Worm (Caenorhabditis elegans): ENCODE results near the gene cchl-1.

cchl-1 gene

DNA sequence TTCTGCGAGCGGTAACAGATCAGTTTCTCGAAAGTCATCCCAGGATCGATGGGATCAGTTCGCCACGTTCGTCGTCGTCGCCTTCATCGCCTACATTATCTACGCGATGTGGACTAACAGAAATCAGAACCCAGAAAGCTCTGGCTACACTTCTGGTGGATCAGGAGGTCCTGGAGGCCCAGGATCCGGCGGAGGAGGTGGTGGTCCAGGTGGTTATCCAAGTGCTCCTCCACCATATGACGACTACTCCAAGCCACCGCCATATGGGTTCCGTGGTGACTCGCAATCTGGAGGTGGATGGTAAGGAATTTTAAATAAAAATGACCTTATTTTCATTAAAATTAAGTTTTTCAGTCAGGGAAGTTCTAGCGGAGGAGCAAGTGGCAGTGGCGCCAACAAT, 4.0 kb upstream of the cchl-1 start:
- no peak for TF ChIP-seq sptf-2 (GFP tag; optimal IDR thresholded peaks at IDR 0.05)
- TF ChIP-seq ekl-4 (GFP tag; IDR thresholded peaks at IDR 0.05) = no peak
- peak; percentile 52 for TF ChIP-seq zfh-2 (GFP tag; conservative IDR thresholded peaks at IDR 0.05)
- TF ChIP-seq dox-1 (GFP tag; IDR thresholded peaks at IDR 0.05) = 0 out of 2 replicates have a peak, but pooled peaks have one; percentile 24
- TF ChIP-seq F49E8.2 (tag; optimal IDR thresholded peaks at IDR 0.05; ENCODE audit: insufficient read depth) = no peak

DNA sequence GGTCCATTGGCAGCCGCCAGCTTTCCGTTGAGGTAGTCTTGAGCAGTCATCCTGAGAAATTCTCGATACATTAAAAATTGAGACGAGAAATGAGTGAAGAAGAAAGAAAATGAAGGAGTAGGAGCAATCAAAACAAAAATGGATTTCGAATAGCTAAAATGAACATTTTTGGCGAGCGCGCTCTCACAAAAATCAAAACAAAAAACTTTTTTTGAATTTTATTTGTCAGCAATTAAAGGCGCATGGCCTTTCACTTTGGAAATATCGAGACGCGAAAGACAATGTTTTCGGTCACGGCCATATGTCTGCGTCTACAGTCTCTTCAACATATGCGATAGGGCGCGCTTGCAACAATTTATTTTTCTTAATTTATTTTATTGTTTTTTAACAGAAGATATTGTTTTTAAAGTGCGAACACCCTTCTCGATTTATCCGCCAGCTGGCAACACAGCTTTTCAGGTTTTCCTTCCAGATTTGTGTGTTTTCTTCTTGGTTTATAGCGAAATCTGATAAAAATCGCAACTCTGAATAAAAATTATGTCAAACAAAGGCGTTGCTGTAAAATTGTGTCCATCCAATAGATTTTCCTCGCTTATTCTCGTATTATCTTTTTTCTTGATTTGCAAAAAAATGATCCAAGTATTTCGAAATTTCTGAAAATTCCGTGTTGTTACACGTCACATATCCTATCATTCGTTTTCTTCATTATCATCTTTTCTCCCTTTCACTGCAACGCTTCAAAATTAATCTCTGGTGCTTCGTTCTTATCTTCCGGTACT, 2.9 kb upstream of the cchl-1 start, which contains the start of the genes rpn-9 and T06D8.9:
Gene rpn-9, minus strand, starts transcription at position 51 of the 779 bp plus-strand sequence.
Gene T06D8.9, plus strand, starts transcription at position 729 of the 779 bp plus-strand sequence.
- TF ChIP-seq ZK185.1 (tag; optimal IDR thresholded peaks at IDR 0.05; ENCODE audit: poor library complexity, severe bottlenecking) = peak; percentile 21
- peak; percentile 28; the same call in 1 of the 2 replicates for TF ChIP-seq B0336.3 (GFP tag; IDR thresholded peaks at IDR 0.05)
- TF ChIP-seq Y53G8AR.9 (GFP tag; conservative IDR thresholded peaks at IDR 0.05) = no peak; the same call in 1 of the 2 replicates
- no peak for TF ChIP-seq dpff-1 (tag; optimal IDR thresholded peaks at IDR 0.05)
- no peak for TF ChIP-seq bed-1 (GFP tag; IDR thresholded peaks at IDR 0.05)
- peak in 2 of 3 experiments; percentile 15 to 71 for TF ChIP-seq lin-35 (GFP tag; optimal IDR thresholded peaks at IDR 0.05)
- no peak for TF ChIP-seq gei-17 (GFP tag; optimal IDR thresholded peaks at IDR 0.05)
- no peak for TF ChIP-seq egl-44 (GFP tag; IDR thresholded peaks at IDR 0.05)
- no peak for TF ChIP-seq ztf-25 (GFP tag; IDR thresholded peaks at IDR 0.05)
- TF ChIP-seq madf-6 (GFP tag; IDR thresholded peaks at IDR 0.05) = peak; percentile 90
- peak; percentile 66 for TF ChIP-seq F49E8.2 (tag; optimal IDR thresholded peaks at IDR 0.05; ENCODE audit: insufficient read depth)
- no peak for TF ChIP-seq F52B5.7 (tag; optimal IDR thresholded peaks at IDR 0.05)
- TF ChIP-seq B0035.1 (tag; optimal IDR thresholded peaks at IDR 0.05) = no peak
- TF ChIP-seq ceh-100 (GFP tag; IDR thresholded peaks at IDR 0.05) = peak; percentile 62; the same call in 1 of the 2 replicates
- peak; percentile 96 for TF ChIP-seq attf-5 (GFP tag; optimal IDR thresholded peaks at IDR 0.05)
- peak; percentile 83 for TF ChIP-seq snpc-1.1 (tag; optimal IDR thresholded peaks at IDR 0.05; ENCODE audit: insufficient read depth)
- TF ChIP-seq lsl-1 (GFP tag; optimal IDR thresholded peaks at IDR 0.05) = peak; percentile 90
- no peak for TF ChIP-seq ztf-3 (GFP tag; optimal IDR thresholded peaks at IDR 0.05)
- peak; percentile 78 for TF ChIP-seq B0019.2 (GFP tag; conservative IDR thresholded peaks at IDR 0.05)
- TF ChIP-seq cebp-1 (GFP tag; IDR thresholded peaks at IDR 0.05) = no peak; the same call in 1 of the 2 replicates
- TF ChIP-seq cebp-1 (tag; optimal IDR thresholded peaks at IDR 0.05) = peak; percentile 64
- TF ChIP-seq rec-8 (tag; optimal IDR thresholded peaks at IDR 0.05) = no peak
- TF ChIP-seq K11D2.4 (GFP tag; IDR thresholded peaks at IDR 0.05) = no peak
- TF ChIP-seq lsy-27 (tag; optimal IDR thresholded peaks at IDR 0.05; ENCODE audit: borderline replicate concordance, insufficient read depth) = no peak
- peak; percentile 81 for TF ChIP-seq pbrm-1 (GFP tag; IDR thresholded peaks at IDR 0.05)
- TF ChIP-seq nhr-179 (tag; optimal IDR thresholded peaks at IDR 0.05) = no peak
- peak; percentile 65 for TF ChIP-seq xnd-1 (tag; optimal IDR thresholded peaks at IDR 0.05)
- peak; percentile 86 for TF ChIP-seq ceh-91 (GFP tag; IDR thresholded peaks at IDR 0.05)
- no peak for TF ChIP-seq zfh-2 (GFP tag; conservative IDR thresholded peaks at IDR 0.05)
- no peak for TF ChIP-seq aptf-3 (GFP tag; IDR thresholded peaks at IDR 0.05)
- peak; percentile 79 for TF ChIP-seq efl-1 (GFP tag; optimal IDR thresholded peaks at IDR 0.05)
- peak; percentile 77 for TF ChIP-seq ztf-18 (tag; optimal IDR thresholded peaks at IDR 0.05)
- TF ChIP-seq tbp1 (GFP tag; optimal IDR thresholded peaks at IDR 0.05) = peak; percentile 67
- peak; percentile 82 for TF ChIP-seq attf-3 (GFP tag; conservative IDR thresholded peaks at IDR 0.05)
- TF ChIP-seq lin-54 (GFP tag; optimal IDR thresholded peaks at IDR 0.05) = peak; percentile 87
- TF ChIP-seq egrh-3 (GFP tag; IDR thresholded peaks at IDR 0.05) = no peak
- no peak for TF ChIP-seq atf-7 (tag; optimal IDR thresholded peaks at IDR 0.05)
- no peak for TF ChIP-seq F22D6.2 (tag; optimal IDR thresholded peaks at IDR 0.05)
- TF ChIP-seq tbx-9 (tag; optimal IDR thresholded peaks at IDR 0.05; ENCODE audit: borderline replicate concordance) = no peak
- TF ChIP-seq snpc-3.4 (tag; optimal IDR thresholded peaks at IDR 0.05) = peak; percentile 48
- peak; percentile 66 for TF ChIP-seq madf-8 (GFP tag; conservative IDR thresholded peaks at IDR 0.05)

Measured in whole organism, young adult.